Worm (Caenorhabditis elegans) whole organism, young adult: Measurements from ENCODE around the gene ZK1321.1.

Source experiments
- C06A6.2 ChIP-seq: fragments of 200-800 bp; sonication (Bioruptor generic); conservative IDR thresholded peaks from 2 replicates; pipeline ENCODE4 v1.3.6; 2022; ENCODE audit warnings: missing genetic modification characterization, missing compliant biosample characterization
- F49E8.2 ChIP-seq: sonication (generic microtip); optimal IDR thresholded peaks from 3 replicates; lab custom pipeline; 2017; ENCODE audit warnings: missing genetic modification characterization, mild to moderate bottlenecking, missing compliant biosample characterization, antibody characterized with exemption, moderate library complexity; ENCODE audit not compliant: insufficient read depth
- akir-1 ChIP-seq: fragments of 200-800 bp; sonication (Bioruptor generic); optimal IDR thresholded peaks from 2 replicates; lab custom pipeline; 2018; ENCODE audit warnings: mild to moderate bottlenecking, missing genetic modification characterization, moderate library complexity, missing compliant biosample characterization
- aptf-3 ChIP-seq: fragments of 200-800 bp; sonication (Bioruptor generic); IDR thresholded peaks from 2 replicates; pipeline ENCODE4 v1.3.6; 2022; ENCODE audit warnings: missing genetic modification characterization, missing compliant biosample characterization
- hlh-12 ChIP-seq: sonication (generic microtip); optimal IDR thresholded peaks from 2 replicates; lab custom pipeline; 2016; ENCODE audit warnings: missing genetic modification characterization, missing compliant biosample characterization
- hmg-20 ChIP-seq: fragments of 200-800 bp; sonication (Bioruptor generic); IDR thresholded peaks from 2 replicates; pipeline ENCODE4 v1.3.6; 2022; ENCODE audit warnings: missing genetic modification reagents, missing genetic modification characterization, missing compliant biosample characterization
- lin-35 ChIP-seq, 3 experiments: fragments of 150-350 bp in 2 of 3; sonication (generic microtip) in 1 of 3; optimal IDR thresholded peaks; 2 replicates each; lab custom pipeline; 2014 to 2018; ENCODE audit warnings: missing biosample characterization in 3 of 3, missing genetic modification characterization in 3 of 3, missing genetic modification reagents in 3 of 3
- rcor-1 ChIP-seq: fragments of 200-800 bp; sonication (Bioruptor generic); IDR thresholded peaks from 2 replicates; pipeline ENCODE4 v1.3.6; 2022; ENCODE audit warnings: missing genetic modification reagents, missing genetic modification characterization, missing compliant biosample characterization
- snpc-4 ChIP-seq, 5 experiments: fragments of 150-350 bp in 1 of 5; sonication (generic microtip) in 4 of 5; optimal IDR thresholded peaks; 2 replicates each; lab custom pipeline; 2014 to 2018; ENCODE audit warnings: missing genetic modification characterization in 5 of 5, missing biosample characterization in 3 of 5, antibody characterized with exemption in 2 of 5, mild to moderate bottlenecking in 2 of 5, missing compliant biosample characterization in 2 of 5, missing genotype in 2 of 5, moderate library complexity in 2 of 5, missing genetic modification reagents in 1 of 5
- tlf-1 ChIP-seq: fragments of 200-800 bp; sonication (Bioruptor generic); optimal IDR thresholded peaks from 2 replicates; lab custom pipeline; 2018; ENCODE audit warnings: mild to moderate bottlenecking, missing genetic modification characterization, missing compliant biosample characterization
- unc-130 ChIP-seq: sonication (generic microtip); optimal IDR thresholded peaks from 2 replicates; lab custom pipeline; 2016; ENCODE audit warnings: missing genetic modification reagents, missing genetic modification characterization, missing compliant biosample characterization
- unc-62 ChIP-seq: fragments of 150-350 bp; optimal IDR thresholded peaks from 2 replicates; lab custom pipeline; 2014; ENCODE audit warnings: missing biosample characterization, missing genetic modification reagents, missing genetic modification characterization
- ztf-22 ChIP-seq: fragments of 200-800 bp; sonication (Bioruptor generic); optimal IDR thresholded peaks from 2 replicates; lab custom pipeline; 2018; ENCODE audit warnings: mild to moderate bottlenecking, missing genetic modification characterization, moderate library complexity, missing compliant biosample characterization

- TF ChIP-seq hlh-12 (tag; lab: Kevin White, UChicago) (no peak), akir-1 (GFP tag; lab: Kevin White, UChicago) (no peak), snpc-4 (GFP tag; optimal IDR thresholded peaks at IDR 0.05; lab: Kevin White, UChicago) (no peak), snpc-4 (tag; optimal IDR thresholded peaks at IDR 0.05; lab: Kevin White, UChicago) (no peak), unc-62 (no peak), lin-35 (GFP tag; optimal IDR thresholded peaks at IDR 0.05; lab: Kevin White, UChicago) (no peak), C06A6.2 (GFP tag; lab: Robert Waterston, UW) (no peak), rcor-1 (GFP tag; lab: Robert Waterston, UW) (no peak), tlf-1 (GFP tag; lab: Kevin White, UChicago) (no peak), F49E8.2 (tag; lab: Kevin White, UChicago) (no peak), hmg-20 (GFP tag; lab: Robert Waterston, UW) (no peak), ztf-22 (GFP tag; lab: Kevin White, UChicago) (no peak), unc-130 (no peak), aptf-3 (GFP tag; lab: Robert Waterston, UW) (no peak)
Measured at ce11 chrII:9782337-9782736, 28.5 kb downstream of the ZK1321.1 start, which contains the start of gene T10B9.14.
